Worm (Caenorhabditis elegans): ENCODE data around the gene F23A7.1.

- no peak for TF ChIP-seq pbrm-1 (GFP tag; IDR thresholded peaks at IDR 0.05)
- no peak for TF ChIP-seq snpc-4 (GFP tag; optimal IDR thresholded peaks at IDR 0.05)
- TF ChIP-seq snpc-4 (tag; optimal IDR thresholded peaks at IDR 0.05), result no peak
- TF ChIP-seq F39B2.1 (GFP tag; IDR thresholded peaks at IDR 0.05), result no peak
- TF ChIP-seq ets-4 (GFP tag; optimal IDR thresholded peaks at IDR 0.05), result no peak
- no peak for TF ChIP-seq sea-2 (GFP tag; IDR thresholded peaks at IDR 0.05)
- TF ChIP-seq rec-8 (tag; optimal IDR thresholded peaks at IDR 0.05), result no peak
- no peak for TF ChIP-seq F57C9.4 (tag; optimal IDR thresholded peaks at IDR 0.05)
- TF ChIP-seq K11D2.4 (GFP tag; IDR thresholded peaks at IDR 0.05), result no peak
- TF ChIP-seq somi-1 (GFP tag; optimal IDR thresholded peaks at IDR 0.05), result no peak
- no peak for TF ChIP-seq ztf-28 (GFP tag; IDR thresholded peaks at IDR 0.05)
Observed at ce11 chrX:16250679-16251078, 33.5 kb downstream of the F23A7.1 start, which contains the start of gene W10G6.6.
